Worm (Caenorhabditis elegans) whole organism, L1 larva: Measurements from ENCODE around the gene F47G3.1.
A peak's percentile ranks its signal among the peaks of the same experiment; 100 is the strongest.

ENCODE experiments used
- C16A3.4 ChIP-seq: fragments of 150-350 bp; optimal IDR thresholded peaks from 2 replicates; lab custom pipeline; 2014; ENCODE audit warnings: missing biosample characterization, missing genetic modification characterization
- aly-2 ChIP-seq: fragments of 150-350 bp; optimal IDR thresholded peaks from 2 replicates; lab custom pipeline; 2014; ENCODE audit warnings: missing biosample characterization, missing genetic modification characterization
- ama-1 ChIP-seq: fragments of 150-350 bp; optimal IDR thresholded peaks from 2 replicates; lab custom pipeline; 2014
- blmp-1 ChIP-seq: fragments of 150-350 bp; optimal IDR thresholded peaks from 2 replicates; lab custom pipeline; 2014; ENCODE audit warnings: missing biosample characterization, missing genetic modification characterization
- ceh-82 ChIP-seq, 3 experiments: fragments of 150-350 bp in 1 of 3; sonication (generic microtip) in 2 of 3; optimal IDR thresholded peaks; 2 replicates each; lab custom pipeline; 2014 to 2017; ENCODE audit warnings: missing biosample characterization in 3 of 3, missing genetic modification characterization in 3 of 3
- ceh-90 ChIP-seq: sonication (generic microtip); optimal IDR thresholded peaks from 2 replicates; lab custom pipeline; 2016; ENCODE audit warnings: missing genetic modification characterization, missing compliant biosample characterization
- ces-1 ChIP-seq: fragments of 150-350 bp; optimal IDR thresholded peaks from 2 replicates; lab custom pipeline; 2014; ENCODE audit warnings: missing biosample characterization, missing genetic modification reagents, missing genetic modification characterization
- efl-1 ChIP-seq, 4 experiments: fragments of 150-350 bp; optimal IDR thresholded peaks in 3 of 4; peaks in 1 of 4; 1 replicate in 1 of 4; 2 replicates in 3 of 4; lab custom pipeline; 2014; ENCODE audit warnings: missing biosample characterization in 2 of 4, missing genetic modification characterization in 2 of 4, missing genetic modification reagents in 2 of 4
- efl-3 ChIP-seq: fragments of 200-800 bp; sonication (Bioruptor generic); optimal IDR thresholded peaks from 2 replicates; lab custom pipeline; 2018; ENCODE audit warnings: mild to moderate bottlenecking, missing genetic modification characterization, missing compliant biosample characterization
- elt-2 ChIP-seq: sonication (generic microtip); optimal IDR thresholded peaks from 2 replicates; lab custom pipeline; 2016; ENCODE audit warnings: missing genetic modification characterization, mild to moderate bottlenecking, inconsistent platforms, missing compliant biosample characterization, missing genetic modification reagents
- elt-3 ChIP-seq, 6 experiments: fragments of 150-350 bp in 1 of 6; sonication (generic microtip); optimal IDR thresholded peaks; 2 replicates each; lab custom pipeline; 2017 to 2018; ENCODE audit warnings: missing biosample characterization in 6 of 6, missing genetic modification characterization in 6 of 6, inconsistent platforms in 1 of 6
- fkh-10 ChIP-seq: sonication (generic microtip); optimal IDR thresholded peaks from 2 replicates; lab custom pipeline; 2017; ENCODE audit warnings: missing biosample characterization, missing genetic modification reagents, missing genetic modification characterization
- fkh-8 ChIP-seq: sonication (generic microtip); optimal IDR thresholded peaks from 2 replicates; lab custom pipeline; 2016; ENCODE audit warnings: mild to moderate bottlenecking, missing genetic modification characterization, missing compliant biosample characterization
- fos-1 ChIP-seq: fragments of 150-350 bp; optimal IDR thresholded peaks from 2 replicates; lab custom pipeline; 2014; ENCODE audit warnings: missing biosample characterization, missing genetic modification characterization
- grh-1 ChIP-seq: fragments of 200-800 bp; sonication (Bioruptor generic); IDR thresholded peaks from 2 replicates; pipeline ENCODE4 v1.3.6; 2022; ENCODE audit warnings: missing genetic modification reagents, missing genetic modification characterization, missing compliant biosample characterization
- irx-1 ChIP-seq: sonication (generic microtip); optimal IDR thresholded peaks from 2 replicates; lab custom pipeline; 2016; ENCODE audit warnings: missing genetic modification characterization, missing compliant biosample characterization
- lin-14 ChIP-seq: fragments of 200-800 bp; sonication (Bioruptor generic); optimal IDR thresholded peaks from 2 replicates; lab custom pipeline; 2018; ENCODE audit warnings: mild to moderate bottlenecking, missing genetic modification characterization, moderate library complexity, missing compliant biosample characterization
- lin-35 ChIP-seq, 2 experiments: fragments of 150-350 bp; optimal IDR thresholded peaks; 2 replicates each; lab custom pipeline; 2014; ENCODE audit warnings: missing biosample characterization in 2 of 2, missing genetic modification characterization in 2 of 2, missing genetic modification reagents in 2 of 2
- lir-3 ChIP-seq: sonication (generic microtip); optimal IDR thresholded peaks from 2 replicates; lab custom pipeline; 2016; ENCODE audit warnings: mild to moderate bottlenecking, missing genetic modification characterization, moderate library complexity, missing compliant biosample characterization; ENCODE audit not compliant: poor library complexity
- lsy-2 ChIP-seq, 2 experiments: fragments of 150-350 bp; optimal IDR thresholded peaks; 2 replicates each; lab custom pipeline; 2014; ENCODE audit warnings: missing biosample characterization in 2 of 2, missing genetic modification characterization in 2 of 2
- mab-9 ChIP-seq: fragments of 200-800 bp; sonication (Bioruptor generic); IDR thresholded peaks from 2 replicates; pipeline ENCODE4 v1.3.6; 2022; ENCODE audit warnings: missing genetic modification reagents, missing genetic modification characterization, missing compliant biosample characterization
- mef-2 ChIP-seq: fragments of 150-350 bp; optimal IDR thresholded peaks from 2 replicates; lab custom pipeline; 2014; ENCODE audit warnings: missing biosample characterization, missing genetic modification characterization
- mep-1 ChIP-seq: fragments of 150-350 bp; optimal IDR thresholded peaks from 2 replicates; lab custom pipeline; 2014; ENCODE audit warnings: missing biosample characterization, missing genetic modification characterization
- nhr-19 ChIP-seq: fragments of 200-800 bp; sonication (Bioruptor generic); conservative IDR thresholded peaks from 2 replicates; pipeline ENCODE4 v1.3.6; 2022; ENCODE audit warnings: missing genetic modification characterization, missing compliant biosample characterization
- nhr-20 ChIP-seq: sonication (generic microtip); optimal IDR thresholded peaks from 2 replicates; lab custom pipeline; 2016; ENCODE audit warnings: mild to moderate bottlenecking, missing genetic modification characterization, missing compliant biosample characterization
- nhr-71 ChIP-seq: sonication (generic microtip); optimal IDR thresholded peaks from 2 replicates; lab custom pipeline; 2016; ENCODE audit warnings: mild to moderate bottlenecking, missing genetic modification characterization, moderate library complexity, missing compliant biosample characterization
- nhr-76 ChIP-seq: sonication (generic microtip); optimal IDR thresholded peaks from 2 replicates; lab custom pipeline; 2017; ENCODE audit warnings: missing biosample characterization, missing genetic modification characterization
- nhr-77 ChIP-seq: fragments of 150-350 bp; optimal IDR thresholded peaks from 2 replicates; lab custom pipeline; 2014; ENCODE audit warnings: missing biosample characterization, missing genetic modification characterization
- nhr-85 ChIP-seq: sonication (generic microtip); peaks from one replicate; lab custom pipeline; 2016; ENCODE audit warnings: missing genetic modification characterization, inconsistent platforms, missing compliant biosample characterization
- nhr-90 ChIP-seq: sonication (generic microtip); optimal IDR thresholded peaks from 2 replicates; lab custom pipeline; 2016; ENCODE audit warnings: mild to moderate bottlenecking, missing genetic modification characterization, missing compliant biosample characterization; ENCODE audit not compliant: poor library complexity
- pag-3 ChIP-seq: sonication (generic microtip); optimal IDR thresholded peaks from 2 replicates; lab custom pipeline; 2017; ENCODE audit warnings: missing genetic modification characterization, mild to moderate bottlenecking, missing compliant biosample characterization, antibody characterized with exemption, borderline replicate concordance; ENCODE audit not compliant: insufficient read depth
- pqm-1 ChIP-seq: sonication (generic microtip); optimal IDR thresholded peaks from 3 replicates; lab custom pipeline; 2017; ENCODE audit warnings: missing biosample characterization, missing genetic modification characterization
- rnt-1 ChIP-seq: sonication (generic microtip); optimal IDR thresholded peaks from 2 replicates; lab custom pipeline; 2016; ENCODE audit warnings: mild to moderate bottlenecking, missing genetic modification characterization, moderate library complexity, missing compliant biosample characterization
- skn-1 ChIP-seq: fragments of 150-350 bp; optimal IDR thresholded peaks from 2 replicates; lab custom pipeline; 2014; ENCODE audit warnings: missing biosample characterization, missing genetic modification characterization
- snpc-4 ChIP-seq: fragments of 150-350 bp; optimal IDR thresholded peaks from 2 replicates; lab custom pipeline; 2014; ENCODE audit warnings: missing biosample characterization, missing genetic modification characterization
- snu-23 ChIP-seq: sonication (generic microtip); optimal IDR thresholded peaks from 2 replicates; lab custom pipeline; 2016; ENCODE audit warnings: missing genetic modification characterization, missing compliant biosample characterization
- sptf-1 ChIP-seq: fragments of 150-350 bp; optimal IDR thresholded peaks from 2 replicates; lab custom pipeline; 2014; ENCODE audit warnings: missing biosample characterization, missing genetic modification characterization
- tbx-2 ChIP-seq: sonication (generic microtip); optimal IDR thresholded peaks from 2 replicates; lab custom pipeline; 2016; ENCODE audit warnings: missing genetic modification characterization, missing compliant biosample characterization
- tlp-1 ChIP-seq: fragments of 150-350 bp; optimal IDR thresholded peaks from 2 replicates; lab custom pipeline; 2014; ENCODE audit warnings: missing biosample characterization, missing genetic modification characterization
- xbp-1 ChIP-seq: sonication (generic microtip); optimal IDR thresholded peaks from 2 replicates; lab custom pipeline; 2016; ENCODE audit warnings: missing genetic modification characterization, missing compliant biosample characterization
- zag-1 ChIP-seq: fragments of 150-350 bp; optimal IDR thresholded peaks from 2 replicates; lab custom pipeline; 2014; ENCODE audit warnings: missing biosample characterization, missing genetic modification characterization
- zip-4 ChIP-seq: fragments of 200-800 bp; sonication (Bioruptor generic); optimal IDR thresholded peaks from 2 replicates; lab custom pipeline; 2018; ENCODE audit warnings: mild to moderate bottlenecking, missing genetic modification characterization, moderate library complexity, missing compliant biosample characterization
- ztf-11 ChIP-seq, 2 experiments: sonication (generic microtip); optimal IDR thresholded peaks; 2 replicates each; lab custom pipeline; 2016 to 2017; ENCODE audit warnings: missing genetic modification characterization in 2 of 2, missing biosample characterization in 1 of 2, missing compliant biosample characterization in 1 of 2

The F47G3.1 gene

ce11 chrX:2372134-2372533 is 13.4 kb upstream of the F47G3.1 start (continued):
- TF ChIP-seq skn-1 (tag; lab: Kevin White, UChicago) (no peak), fkh-8 (tag; lab: Kevin White, UChicago) (no peak), elt-3 (tag; optimal IDR thresholded peaks at IDR 0.05; lab: Kevin White, UChicago) (peak in 2 of 6 experiments; percentile 9 to 47), lin-35 (GFP tag; optimal IDR thresholded peaks at IDR 0.05; lab: Kevin White, UChicago) (peak in 1 of 2 experiments; percentile 30), mab-9 (GFP tag; lab: Robert Waterston, UW) (no peak), xbp-1 (tag; lab: Kevin White, UChicago) (no peak), C16A3.4 (tag; lab: Kevin White, UChicago) (no peak), nhr-77 (tag; lab: Kevin White, UChicago) (no peak), ceh-82 (tag; optimal IDR thresholded peaks at IDR 0.05; lab: Kevin White, UChicago) (no peak), nhr-71 (no peak), fos-1 (tag; lab: Kevin White, UChicago) (no peak), mef-2 (no peak), nhr-90 (tag; lab: Kevin White, UChicago) (peak; percentile 10), nhr-19 (GFP tag; lab: Robert Waterston, UW) (no peak), zip-4 (no peak), tbx-2 (no peak), efl-1 (optimal IDR thresholded peaks at IDR 0.05; lab: Kevin White, UChicago) (no peak), efl-1 (GFP tag; optimal IDR thresholded peaks at IDR 0.05 in 1 of 2; lab: Kevin White, UChicago) (no peak)

ce11 chrX:2375300-2376035 is 10.1 kb upstream of the F47G3.1 start, which contains the start of gene F47G3.3:
Gene F47G3.3 (plus strand): TSS chrX:2375985.
- no peak for TF ChIP-seq elt-2
- peak; percentile 95 for TF ChIP-seq blmp-1 (tag; lab: Kevin White, UChicago)

- TF ChIP-seq nhr-90 (tag; lab: Kevin White, UChicago), result no peak
- no peak for TF ChIP-seq sptf-1 (tag; lab: Kevin White, UChicago)
- TF ChIP-seq mep-1 (tag; lab: Kevin White, UChicago), result no peak
- TF ChIP-seq nhr-71, result peak; percentile 48
- peak; percentile 7 for TF ChIP-seq pag-3
- no peak for TF ChIP-seq zip-4
- TF ChIP-seq blmp-1 (tag; lab: Kevin White, UChicago), result peak; percentile 13
- no peak for TF ChIP-seq efl-1 (optimal IDR thresholded peaks at IDR 0.05; lab: Kevin White, UChicago)
- TF ChIP-seq efl-1 (GFP tag; optimal IDR thresholded peaks at IDR 0.05 in 1 of 2; lab: Kevin White, UChicago), result peak in 1 of 2 experiments; percentile 88
- TF ChIP-seq ceh-82 (tag; optimal IDR thresholded peaks at IDR 0.05; lab: Kevin White, UChicago), result no peak
- peak; percentile 73 for TF ChIP-seq nhr-85 (tag; lab: Kevin White, UChicago)
- peak in 1 of 2 experiments; percentile 15 for TF ChIP-seq lin-35 (GFP tag; optimal IDR thresholded peaks at IDR 0.05; lab: Kevin White, UChicago)
- no peak for TF ChIP-seq pqm-1 (tag; lab: Kevin White, UChicago)
- TF ChIP-seq lin-14 (GFP tag; lab: Kevin White, UChicago), result peak; percentile 68
- peak; percentile 24 for TF ChIP-seq skn-1 (tag; lab: Kevin White, UChicago)
- TF ChIP-seq nhr-76 (tag; lab: Kevin White, UChicago), result no peak
- TF ChIP-seq zag-1 (tag; lab: Kevin White, UChicago), result no peak
- peak; percentile 50 for TF ChIP-seq snu-23
- TF ChIP-seq lsy-2 (tag; optimal IDR thresholded peaks at IDR 0.05; lab: Kevin White, UChicago), result peak in 1 of 2 experiments; percentile 19
- no peak for TF ChIP-seq ces-1 (GFP tag; lab: Kevin White, UChicago)
- TF ChIP-seq elt-3 (tag; optimal IDR thresholded peaks at IDR 0.05; lab: Kevin White, UChicago), result no peak
- peak; percentile 12 for TF ChIP-seq nhr-20 (tag; lab: Kevin White, UChicago)
These were observed 4.7 kb upstream of the F47G3.1 start for ce11 chrX:2380818-2381217.

- no peak for TF ChIP-seq aly-2 (tag; lab: Kevin White, UChicago)
- no peak for TF ChIP-seq fkh-10 (GFP tag; lab: Kevin White, UChicago)
- TF ChIP-seq mab-9 (GFP tag; lab: Robert Waterston, UW), result no peak
- TF ChIP-seq ceh-90 (tag; lab: Kevin White, UChicago), result no peak
- TF ChIP-seq lir-3, result no peak
- TF ChIP-seq rnt-1, result no peak
- TF ChIP-seq snpc-4 (tag; lab: Kevin White, UChicago), result no peak
- TF ChIP-seq grh-1, result no peak
- no peak for TF ChIP-seq efl-3 (GFP tag; lab: Kevin White, UChicago)
- no peak for TF ChIP-seq tbx-2
- no peak for TF ChIP-seq ama-1 (lab: Kevin White, UChicago)
- no peak for TF ChIP-seq tlp-1 (tag; lab: Kevin White, UChicago)
- TF ChIP-seq ztf-11 (tag; optimal IDR thresholded peaks at IDR 0.05; lab: Kevin White, UChicago), result no peak
- TF ChIP-seq irx-1, result no peak
- no peak for TF ChIP-seq nhr-19 (GFP tag; lab: Robert Waterston, UW)
These were observed 4.3 kb upstream of the F47G3.1 start, which contains the start of gene F47G3.4 for ce11 chrX:2381282-2381681. Gene F47G3.4 (plus strand): TSS chrX:2381582.
